Worm (Caenorhabditis elegans): ENCODE results near the gene T28C12.6.

DNA sequence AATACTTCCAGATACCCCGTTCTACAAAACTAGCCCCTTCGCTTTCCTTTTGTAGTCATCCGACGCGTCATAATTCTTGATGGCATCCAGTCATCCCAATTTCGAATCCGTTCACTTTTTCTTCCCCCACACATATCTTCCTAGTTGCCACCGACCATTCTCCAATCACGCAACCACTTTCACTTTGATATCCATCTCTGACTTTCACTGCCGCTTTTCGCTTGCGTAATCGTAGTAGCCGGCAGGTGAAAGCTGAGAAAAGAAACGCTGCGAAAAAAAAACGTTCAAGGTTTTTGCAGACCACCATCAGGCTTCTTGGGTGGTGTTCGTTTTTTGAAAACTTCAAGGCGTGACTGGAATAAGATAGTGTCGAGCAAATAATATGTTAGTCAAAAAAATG is 16.4 kb upstream of the T28C12.6 start:
- TF ChIP-seq ceh-82 (tag; optimal IDR thresholded peaks at IDR 0.05) (no peak), egl-27 (tag; optimal IDR thresholded peaks at IDR 0.05) (no peak), elt-2 (tag; optimal IDR thresholded peaks at IDR 0.05) (no peak), snpc-4 (tag; optimal IDR thresholded peaks at IDR 0.05) (no peak), nhr-20 (tag; optimal IDR thresholded peaks at IDR 0.05) (no peak), rnt-1 (tag; optimal IDR thresholded peaks at IDR 0.05) (no peak), nhr-28 (tag; optimal IDR thresholded peaks at IDR 0.05) (no peak), fos-1 (tag; optimal IDR thresholded peaks at IDR 0.05) (no peak)

All from whole organism, L1 larva.